Fruit fly (Drosophila melanogaster) whole organism, wandering third instar larva: Measurements from ENCODE around the gene cv.

ENCODE experiments used
- Hnf4 ChIP-seq: fragments of 200-800 bp; sonication (Bioruptor generic); optimal IDR thresholded peaks from 2 replicates; lab custom pipeline; 2016; ENCODE audit warnings: missing biosample characterization, mild to moderate bottlenecking, missing genetic modification characterization
- Hr83 ChIP-seq: fragments of 200-300 bp; sonication (Bioruptor generic); optimal IDR thresholded peaks from 2 replicates; lab custom pipeline; 2016; ENCODE audit warnings: missing biosample characterization, mild to moderate bottlenecking, missing genetic modification characterization, moderate library complexity; ENCODE audit not compliant: poor library complexity, severe bottlenecking
- br ChIP-seq: fragments of 200-800 bp; sonication (Bioruptor generic); optimal IDR thresholded peaks from 2 replicates; lab custom pipeline; 2016; ENCODE audit warnings: missing biosample characterization, missing genetic modification characterization
- foxo ChIP-seq, 2 experiments: fragments of 200-800 bp; sonication (Bioruptor generic); optimal IDR thresholded peaks; 2 replicates in 1 of 2; 3 replicates in 1 of 2; lab custom pipeline; 2016 to 2017; ENCODE audit warnings: missing biosample characterization in 2 of 2, missing genetic modification characterization in 2 of 2
- fru ChIP-seq: fragments of 200-800 bp; sonication (Bioruptor generic); optimal IDR thresholded peaks from 3 replicates; lab custom pipeline; 2016; ENCODE audit warnings: missing biosample characterization, mild to moderate bottlenecking, missing genetic modification characterization
- pan ChIP-seq: fragments of >200 bp; optimal IDR thresholded peaks from 2 replicates; lab custom pipeline; 2017

DNA sequence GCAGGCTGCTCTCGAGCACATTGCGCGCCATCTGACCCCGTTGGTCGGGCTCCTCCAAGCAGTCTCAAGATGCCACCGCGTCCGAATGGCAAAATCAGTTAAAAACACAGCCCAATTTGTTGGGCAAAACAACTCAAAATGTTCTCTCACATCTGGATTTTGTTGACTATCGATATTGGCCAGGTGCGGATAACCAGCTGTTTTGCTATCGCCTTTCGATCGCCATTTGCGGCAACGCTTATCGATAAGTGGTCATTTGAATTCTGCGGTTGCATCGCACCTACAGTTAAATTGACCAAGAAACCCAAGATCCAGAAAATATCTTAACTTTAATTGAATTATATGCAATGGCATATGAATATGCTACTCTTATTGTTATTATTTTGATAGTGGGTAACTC is 5.2 kb downstream of the cv start, which contains the start of gene CG3149:
- TF ChIP-seq br (GFP tag; lab: Kevin White, UChicago) (no peak), Hnf4 (GFP tag; lab: Kevin White, UChicago) (no peak), foxo (GFP tag; optimal IDR thresholded peaks at IDR 0.05; lab: Kevin White, UChicago) (no peak), fru (GFP tag; lab: Kevin White, UChicago) (no peak), Hr83 (no peak), pan (no peak)
